Fruit fly (Drosophila melanogaster): ENCODE data around the gene GILT2.

The GILT2 gene

DNA sequence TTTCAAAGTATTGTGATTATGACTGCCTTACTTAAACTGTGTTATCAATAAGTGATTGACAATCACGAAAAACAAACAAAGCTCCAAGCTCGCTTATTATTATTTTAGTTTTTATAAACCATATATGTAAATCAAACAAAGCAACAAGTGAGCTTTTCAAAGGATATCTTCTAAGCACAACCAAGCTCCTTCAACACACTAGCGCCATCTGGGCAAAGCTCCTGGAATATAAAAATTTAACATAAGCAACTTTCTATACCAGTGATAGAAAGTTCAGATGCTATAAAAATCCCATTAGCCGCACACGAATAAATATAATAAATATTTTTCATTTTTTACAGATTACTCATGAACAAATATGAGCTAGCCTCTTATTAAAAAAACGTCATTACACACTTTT is 14.3 kb upstream of the GILT2 start:
- TF ChIP-seq CTCF (optimal IDR thresholded peaks at IDR 0.05) (no peak), CG8478 (optimal IDR thresholded peaks at IDR 0.05) (no peak)

DNA sequence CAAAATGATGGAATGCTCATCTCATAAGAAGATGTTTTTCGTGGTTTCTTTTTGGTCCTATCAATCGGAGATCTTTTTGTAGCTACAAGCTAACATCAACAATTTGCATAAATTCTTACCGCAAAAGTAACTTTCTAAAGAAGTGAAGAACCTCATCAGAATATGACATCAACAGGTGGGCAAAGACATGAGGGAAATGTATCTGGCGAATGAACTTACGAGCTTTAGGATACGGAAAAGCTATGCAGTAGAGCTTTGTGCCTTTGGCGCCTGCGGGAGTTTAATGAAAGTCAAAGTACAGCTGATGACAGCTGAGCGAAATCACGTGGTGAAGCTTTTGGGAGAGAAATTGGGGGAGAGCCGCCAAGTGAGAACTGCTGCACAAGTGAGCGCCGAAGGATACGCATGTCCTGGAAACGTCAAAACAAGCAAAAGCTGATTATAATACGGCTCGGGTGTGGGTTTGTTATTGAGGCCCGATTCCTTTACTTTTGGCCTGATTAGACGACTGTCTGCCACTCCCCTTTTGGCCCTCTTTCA is 12.0 kb upstream of the GILT2 start:
- TF ChIP-seq CG8478 (optimal IDR thresholded peaks at IDR 0.05) (no peak), CTCF (optimal IDR thresholded peaks at IDR 0.05) (no peak)

DNA sequence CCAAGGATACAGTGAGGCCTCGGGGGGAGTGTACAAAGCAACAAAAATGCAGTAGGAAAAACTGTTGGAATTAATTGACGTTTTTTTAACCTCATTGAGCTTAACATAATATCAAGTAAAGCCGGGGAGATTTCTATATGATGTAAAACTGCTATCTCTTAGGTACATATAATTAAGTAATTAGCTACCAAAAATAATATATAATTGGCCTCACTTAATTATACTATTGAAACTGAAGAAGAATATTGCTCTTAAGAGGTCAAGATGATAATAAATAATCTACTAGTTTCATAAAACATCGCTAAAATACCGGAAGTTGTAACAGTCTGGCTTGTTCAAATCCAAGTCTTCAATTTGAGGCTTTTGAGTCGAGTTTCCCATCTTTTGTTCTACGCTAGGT is 11.2 kb upstream of the GILT2 start:
- TF ChIP-seq CTCF (optimal IDR thresholded peaks at IDR 0.05) (no peak), CG8478 (optimal IDR thresholded peaks at IDR 0.05) (no peak)

DNA sequence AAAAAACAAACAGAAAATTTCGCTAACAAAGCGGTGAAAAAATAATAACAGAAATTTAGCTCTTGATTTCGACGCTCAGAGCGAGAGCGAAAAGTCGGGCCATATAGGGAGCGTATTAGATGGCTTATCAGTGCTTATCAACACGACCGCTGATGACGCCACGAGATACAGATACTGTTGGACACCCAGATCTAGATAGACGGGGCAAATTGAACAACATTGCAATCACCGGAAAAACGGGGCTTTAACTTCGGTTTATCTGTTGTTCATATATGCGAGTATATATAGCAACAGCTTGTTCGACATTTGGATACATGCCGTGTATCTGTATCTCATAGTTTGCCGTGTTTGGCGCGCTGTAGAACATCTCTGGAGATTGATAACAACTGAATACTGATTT is 10.1 kb upstream of the GILT2 start:
- TF ChIP-seq CG8478 (optimal IDR thresholded peaks at IDR 0.05), result no peak
- no peak for TF ChIP-seq CTCF (optimal IDR thresholded peaks at IDR 0.05)

DNA sequence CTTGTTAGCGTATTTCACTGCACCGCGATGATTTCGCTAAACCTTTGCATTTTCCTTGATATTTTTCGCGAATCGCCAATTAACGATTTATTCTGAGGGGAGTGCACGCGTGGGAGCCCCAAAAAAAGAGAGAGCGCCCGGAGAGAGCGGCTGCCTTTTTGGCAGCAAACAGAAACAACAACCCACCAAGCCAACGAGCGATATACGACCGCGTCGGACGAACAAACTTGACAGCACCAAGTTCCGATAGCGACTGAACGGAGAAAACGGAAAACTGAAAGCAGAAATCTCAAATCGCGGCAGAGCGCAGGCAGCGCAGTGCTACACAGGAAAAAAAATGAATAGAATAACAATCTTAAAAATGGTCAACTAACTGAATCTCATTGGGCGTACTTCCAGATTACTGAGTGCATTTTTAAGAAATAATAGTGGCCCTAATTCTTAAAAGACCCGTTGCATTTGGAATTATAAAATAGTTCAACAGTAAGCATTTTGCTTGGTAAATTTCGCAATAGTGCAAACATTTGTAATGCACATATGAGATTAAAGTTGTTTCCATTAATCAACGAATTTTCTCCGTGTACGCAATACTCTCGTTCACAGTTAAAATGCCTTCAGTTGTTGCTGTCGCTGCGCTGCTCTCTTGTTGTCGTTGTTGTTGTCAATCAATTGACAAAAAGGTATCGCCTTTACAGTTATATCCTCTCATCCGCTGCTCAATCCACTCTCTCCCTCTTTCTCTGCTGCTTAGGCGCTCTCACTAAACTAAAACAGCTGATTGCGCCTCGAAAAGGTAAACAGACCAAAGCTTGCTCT is 9.1 kb upstream of the GILT2 start, which contains the start of gene CG31145:
Gene CG31145 (minus strand): TSS at position 259 of the 816 bp plus-strand sequence.
- TF ChIP-seq CG8478 (optimal IDR thresholded peaks at IDR 0.05) (no peak), CTCF (optimal IDR thresholded peaks at IDR 0.05) (no peak)

DNA sequence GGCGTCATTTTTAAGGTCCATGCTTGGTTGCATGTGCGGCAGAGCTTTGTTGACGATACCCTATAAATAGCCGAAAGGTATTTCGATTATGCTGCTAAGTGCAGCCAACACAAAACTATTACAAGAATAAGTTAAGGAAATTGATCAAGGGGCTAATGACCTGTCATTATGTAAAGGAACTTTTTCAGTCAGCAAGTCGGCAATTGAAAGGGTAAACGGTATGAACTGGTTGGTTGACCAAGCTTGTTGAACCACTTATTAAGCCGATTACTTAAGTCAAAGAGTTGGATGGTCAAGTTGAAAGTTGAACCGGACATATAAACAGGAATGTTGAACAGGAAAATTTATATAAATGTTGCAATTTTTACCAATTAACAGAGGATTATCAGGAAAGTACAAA is 5.6 kb upstream of the GILT2 start:
- TF ChIP-seq CTCF (optimal IDR thresholded peaks at IDR 0.05) (no peak), CG8478 (optimal IDR thresholded peaks at IDR 0.05) (no peak)

DNA sequence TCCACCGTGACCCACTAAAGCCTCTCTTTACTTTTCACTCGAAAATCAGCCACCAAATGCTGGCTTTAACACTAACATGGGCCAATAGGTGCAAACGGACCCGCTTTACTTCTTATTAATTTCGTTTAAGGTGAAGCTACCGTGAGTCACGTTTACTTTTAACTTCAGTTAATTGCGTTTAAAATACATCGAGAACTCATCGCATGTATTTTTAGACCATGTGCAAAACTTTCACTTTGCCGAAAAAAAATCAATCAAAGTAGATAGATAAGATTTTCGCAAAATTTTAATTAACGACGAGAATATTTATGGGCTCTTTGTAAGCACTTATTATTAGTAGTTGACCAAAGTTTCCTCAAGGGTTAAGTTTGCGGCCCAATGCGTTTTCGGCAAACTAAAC is 4.3 kb upstream of the GILT2 start:
- TF ChIP-seq CG8478 (optimal IDR thresholded peaks at IDR 0.05) (no peak), CTCF (optimal IDR thresholded peaks at IDR 0.05) (no peak)

DNA sequence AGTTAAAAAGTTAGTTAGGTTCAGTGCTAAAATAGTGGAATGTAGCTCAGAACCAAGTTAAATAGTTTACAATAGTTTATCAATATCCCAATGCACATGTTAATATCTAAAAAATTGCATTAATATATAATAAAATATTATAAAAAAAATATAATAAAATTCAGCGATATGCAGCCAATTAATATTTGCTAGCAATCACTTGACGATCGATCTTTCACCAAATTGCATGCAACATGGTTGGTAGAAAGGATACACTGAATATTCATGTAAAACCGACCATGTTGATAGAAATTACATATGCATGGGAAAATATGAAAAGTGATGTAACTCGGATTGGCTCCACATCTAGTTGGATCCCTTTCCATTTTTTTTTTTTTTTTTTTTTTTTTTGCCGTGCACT is 3.0 kb upstream of the GILT2 start:
- no peak for TF ChIP-seq CG8478 (optimal IDR thresholded peaks at IDR 0.05)
- no peak for TF ChIP-seq CTCF (optimal IDR thresholded peaks at IDR 0.05)

DNA sequence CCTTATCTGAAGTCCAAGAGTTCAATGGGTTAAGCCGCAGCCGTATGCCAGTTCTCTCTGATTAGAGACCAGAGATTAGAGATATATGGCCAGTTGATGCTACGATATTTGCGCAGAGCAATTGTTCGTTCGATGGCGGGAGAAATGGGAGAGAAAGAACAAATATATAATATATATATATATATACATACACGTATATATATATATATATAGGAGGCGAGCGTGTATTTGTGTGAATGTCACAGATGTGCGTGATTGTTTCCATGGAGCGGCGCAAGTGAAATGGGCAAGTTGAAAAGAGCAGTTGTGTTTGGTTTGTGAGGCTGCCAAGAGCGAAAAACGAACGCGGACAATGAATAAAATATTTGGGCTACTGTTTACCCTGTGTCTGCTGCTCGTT is 1.6 kb upstream of the GILT2 start, which contains the start of gene GILT3:
Gene GILT3 (plus strand): TSS at position 301 of the 400 bp plus-strand sequence.
- no peak for TF ChIP-seq CG8478 (optimal IDR thresholded peaks at IDR 0.05)
- TF ChIP-seq CTCF (optimal IDR thresholded peaks at IDR 0.05), result no peak

DNA sequence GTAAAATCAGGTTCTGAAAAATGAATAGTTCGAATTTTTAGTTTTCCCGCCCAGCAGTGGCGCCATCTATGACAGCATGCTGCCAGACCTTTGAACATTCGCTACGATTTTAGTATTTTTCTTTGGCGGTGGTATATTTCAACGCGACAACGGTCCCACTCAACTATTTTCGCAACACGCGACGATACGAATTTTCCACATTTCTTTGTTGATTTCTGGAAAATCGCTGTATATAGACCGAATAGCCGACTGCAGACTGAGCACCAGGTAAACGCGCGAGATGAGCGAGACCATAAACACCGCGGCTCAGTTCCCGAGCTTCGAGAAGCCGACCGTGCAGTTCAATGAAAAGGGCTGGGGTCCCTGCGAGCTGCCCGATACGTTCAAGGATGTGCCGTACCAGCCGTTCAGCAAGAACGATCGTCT is 1.2 kb downstream of the GILT2 start, which contains the start of gene eIF3d1:
Gene eIF3d1 (plus strand): TSS at position 129 of the 426 bp plus-strand sequence.
- TF ChIP-seq CG8478 (optimal IDR thresholded peaks at IDR 0.05) (no peak), CTCF (optimal IDR thresholded peaks at IDR 0.05) (peak; percentile 95 to 96)

DNA sequence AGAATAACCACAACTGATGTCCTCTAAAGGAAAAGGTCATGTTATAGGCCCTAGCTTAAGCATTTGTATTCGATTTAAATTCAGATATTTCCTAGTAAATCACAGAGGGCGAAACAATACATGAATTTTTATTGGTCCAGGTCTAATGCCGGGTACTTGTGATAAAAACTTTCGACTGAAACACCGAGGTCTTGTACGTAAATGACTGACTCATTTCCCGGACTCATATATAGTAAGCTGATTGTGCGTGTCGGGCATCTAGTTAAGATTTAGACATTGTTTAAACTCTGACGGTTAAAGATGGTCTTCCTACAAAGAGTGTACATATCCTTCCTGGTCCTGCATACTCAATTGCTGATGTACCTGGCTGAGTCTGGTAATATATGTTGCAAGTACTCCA is 3.5 kb downstream of the GILT2 start, which contains the start of gene CG16710:
Gene CG16710 (plus strand): TSS at position 301 of the 400 bp plus-strand sequence.
- TF ChIP-seq CTCF (optimal IDR thresholded peaks at IDR 0.05), result no peak
- no peak for TF ChIP-seq CG8478 (optimal IDR thresholded peaks at IDR 0.05)

DNA sequence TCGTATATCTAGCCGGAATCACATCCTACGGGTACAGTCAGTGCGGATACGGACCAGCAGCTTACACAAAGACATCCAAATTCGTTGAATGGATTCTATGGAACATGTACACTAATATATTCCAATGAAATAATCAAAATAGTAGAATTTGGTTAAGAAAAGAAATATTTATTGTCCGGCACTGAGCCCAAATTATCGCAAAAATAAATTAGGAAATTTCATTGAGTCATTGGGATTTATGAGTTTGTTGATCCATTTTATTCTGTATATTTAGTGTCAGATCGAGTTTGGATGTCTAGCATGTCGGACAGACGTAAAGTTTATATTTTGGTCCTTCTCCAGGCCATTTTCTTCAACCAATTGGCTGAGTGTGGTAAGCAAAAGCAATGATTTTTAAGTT is 5.1 kb downstream of the GILT2 start, which contains the start of gene CG18754:
Gene CG18754 (plus strand): TSS at position 301 of the 400 bp plus-strand sequence.
- no peak for TF ChIP-seq CG8478 (optimal IDR thresholded peaks at IDR 0.05)
- TF ChIP-seq CTCF (optimal IDR thresholded peaks at IDR 0.05), result no peak

DNA sequence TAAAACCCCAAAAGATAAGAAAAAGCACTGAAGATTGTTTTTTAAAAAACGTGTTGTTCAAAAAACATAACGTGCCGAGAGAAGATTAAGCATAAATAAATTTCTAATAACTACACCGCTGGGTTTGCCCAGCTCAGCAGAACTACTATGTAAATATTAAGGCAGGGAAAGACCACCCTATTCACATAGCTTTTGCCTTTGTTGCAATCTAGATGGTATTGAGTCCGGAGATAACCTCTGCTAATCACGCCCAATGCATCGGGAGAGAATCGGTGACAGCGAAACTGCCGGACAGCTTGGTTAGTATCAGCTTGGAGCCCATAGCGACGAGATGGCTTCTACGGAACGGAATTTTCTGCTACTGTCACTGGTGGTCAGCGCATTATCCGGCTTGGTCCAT is 7.3 kb downstream of the GILT2 start, which contains the start of gene SPE:
Gene SPE (plus strand): TSS at position 301 of the 400 bp plus-strand sequence.
- no peak for TF ChIP-seq CTCF (optimal IDR thresholded peaks at IDR 0.05)
- TF ChIP-seq CG8478 (optimal IDR thresholded peaks at IDR 0.05), result no peak

DNA sequence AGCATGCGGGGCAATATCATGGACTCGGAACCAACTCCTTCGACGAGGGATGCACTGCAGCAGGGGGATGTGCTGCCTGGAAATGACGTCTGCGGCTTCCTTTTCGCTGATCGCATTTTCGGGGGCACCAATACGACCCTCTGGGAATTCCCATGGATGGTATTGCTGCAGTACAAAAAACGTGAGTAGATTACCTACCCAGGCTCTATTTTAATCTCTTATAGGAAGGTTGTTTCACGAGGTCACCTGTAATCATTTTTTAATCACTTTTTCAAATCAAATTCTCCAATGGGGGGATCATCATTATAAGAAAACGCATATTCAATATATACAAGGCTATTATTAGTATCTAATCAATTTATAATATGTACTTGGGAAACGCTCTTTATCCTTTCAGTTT is 8.2 kb downstream of the GILT2 start:
- no peak for TF ChIP-seq CTCF (optimal IDR thresholded peaks at IDR 0.05)

DNA sequence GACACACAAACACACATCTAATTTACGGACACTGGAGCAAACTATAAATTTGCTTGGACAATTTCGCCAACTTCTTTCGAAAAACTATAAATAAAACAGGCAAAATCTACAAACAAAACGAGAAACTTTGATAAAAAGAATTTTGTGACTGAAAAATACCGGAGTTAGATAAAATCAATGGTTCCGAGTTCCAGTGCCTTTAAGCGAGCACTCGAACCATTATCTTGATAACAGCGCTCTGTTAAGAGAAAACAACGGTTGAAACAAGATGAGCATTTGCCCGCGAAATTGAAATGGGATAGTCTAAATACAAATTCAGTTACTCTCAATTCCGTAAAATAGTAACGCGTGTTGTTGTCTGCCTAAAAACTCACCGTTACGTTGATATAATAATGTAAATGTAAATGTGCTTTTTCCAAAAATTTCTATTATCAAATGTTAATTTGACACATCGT is 15.9 kb downstream of the GILT2 start, which contains the start of gene CG10254:
Gene CG10254 (minus strand): TSS at position 405 of the 455 bp plus-strand sequence.
- TF ChIP-seq CTCF (optimal IDR thresholded peaks at IDR 0.05) (peak; percentile 22 to 62), CG8478 (optimal IDR thresholded peaks at IDR 0.05) (no peak)

DNA sequence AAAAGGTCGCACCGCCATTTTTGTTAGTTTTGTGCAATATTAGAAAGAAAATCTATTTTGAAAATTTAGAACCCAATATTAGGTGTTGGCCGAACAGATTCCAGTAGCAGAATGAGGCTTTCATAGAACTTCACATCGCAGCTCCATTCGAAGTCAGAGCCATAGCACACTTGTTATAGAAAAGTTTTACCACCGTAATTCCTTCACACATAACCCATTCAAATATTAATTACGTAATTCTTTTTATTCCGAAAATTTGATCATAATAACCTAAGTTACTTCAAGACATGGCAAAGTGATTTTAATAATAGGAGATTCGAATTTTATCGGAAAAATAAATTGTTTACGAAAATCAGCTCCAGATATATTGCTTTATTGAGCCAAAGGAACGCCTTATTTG is 17.4 kb downstream of the GILT2 start, which contains the start of gene CG10252:
Gene CG10252 (minus strand): TSS at position 101 of the 400 bp plus-strand sequence.
- TF ChIP-seq CG8478 (optimal IDR thresholded peaks at IDR 0.05), result no peak
- TF ChIP-seq CTCF (optimal IDR thresholded peaks at IDR 0.05), result no peak

Data from S2 (cell line).